Fruit fly (Drosophila melanogaster) whole organism, embryonic: Measurements from ENCODE around the gene Cpr66Cb.

Experiments
- Abd-B ChIP-seq: fragments of 200-800 bp; sonication (Bioruptor generic); optimal IDR thresholded peaks from 2 replicates; lab custom pipeline; 2018; ENCODE audit warnings: missing biosample characterization, mild to moderate bottlenecking, missing genetic modification characterization, moderate library complexity
- Ada2b ChIP-seq: fragments of 200-800 bp; sonication (Bioruptor generic); IDR thresholded peaks from 2 replicates; pipeline ENCODE4 v1.3.6; 2022; ENCODE audit warnings: missing biosample characterization, missing genetic modification characterization
- Atf6 ChIP-seq: fragments of 200-800 bp; sonication (Bioruptor generic); IDR thresholded peaks from 2 replicates; pipeline ENCODE4 v1.3.6; 2022; ENCODE audit warnings: missing biosample characterization, missing genetic modification characterization
- CG1024 ChIP-seq: fragments of 200-800 bp; sonication (Bioruptor generic); IDR thresholded peaks from 2 replicates; pipeline ENCODE4 v1.3.6; 2022; ENCODE audit warnings: missing biosample characterization, missing genetic modification characterization
- CG11456 ChIP-seq: fragments of 200-800 bp; sonication (Bioruptor generic); IDR thresholded peaks from 3 replicates; pipeline ENCODE4 v1.3.6; 2022; ENCODE audit warnings: missing biosample characterization, missing genetic modification characterization
- CG12769 ChIP-seq: fragments of 200-800 bp; sonication (Bioruptor generic); optimal IDR thresholded peaks from 2 replicates; lab custom pipeline; 2019; ENCODE audit warnings: missing biosample characterization, mild to moderate bottlenecking, missing genetic modification characterization, moderate library complexity
- CG14965 ChIP-seq: fragments of 200-800 bp; sonication (Bioruptor generic); optimal IDR thresholded peaks from 2 replicates; lab custom pipeline; 2016; ENCODE audit warnings: missing biosample characterization, missing genetic modification characterization, borderline replicate concordance
- CG15696 ChIP-seq: fragments of 200-800 bp; sonication (Bioruptor generic); optimal IDR thresholded peaks from 2 replicates; lab custom pipeline; 2019; ENCODE audit warnings: missing biosample characterization, mild to moderate bottlenecking, missing genetic modification characterization, moderate library complexity
- CG16779 ChIP-seq: fragments of 200-800 bp; sonication (Bioruptor generic); IDR thresholded peaks from 2 replicates; pipeline ENCODE4 v1.3.6; 2022; ENCODE audit warnings: missing biosample characterization, missing genetic modification characterization
- CG17568 ChIP-seq: fragments of 200-800 bp; sonication (Bioruptor generic); optimal IDR thresholded peaks from 2 replicates; lab custom pipeline; 2018; ENCODE audit warnings: missing biosample characterization, mild to moderate bottlenecking, missing genetic modification characterization, moderate library complexity
- CG1792 ChIP-seq: fragments of 200-800 bp; sonication (Bioruptor generic); optimal IDR thresholded peaks from 2 replicates; lab custom pipeline; 2016; ENCODE audit warnings: missing biosample characterization, missing genetic modification characterization
- CG1832 ChIP-seq: fragments of 200-800 bp; sonication (Bioruptor generic); optimal IDR thresholded peaks from 2 replicates; lab custom pipeline; 2017; ENCODE audit warnings: missing biosample characterization, mild to moderate bottlenecking, missing genetic modification characterization, inconsistent platforms
- CG30431 ChIP-seq: fragments of 200-800 bp; sonication (Bioruptor generic); optimal IDR thresholded peaks from 2 replicates; lab custom pipeline; 2017; ENCODE audit warnings: missing biosample characterization, missing genetic modification characterization
- CG3995 ChIP-seq: fragments of 200-800 bp; sonication (Bioruptor generic); optimal IDR thresholded peaks from 3 replicates; lab custom pipeline; 2016; ENCODE audit warnings: missing biosample characterization, missing genetic modification characterization
- CG6791 ChIP-seq: fragments of 200-800 bp; sonication (Bioruptor generic); IDR thresholded peaks from 3 replicates; pipeline ENCODE4 v1.3.6; 2022; ENCODE audit warnings: missing biosample characterization, missing genetic modification characterization; ENCODE audit not compliant: partially characterized antibody
- CG7786 ChIP-seq: fragments of 200-800 bp; sonication (Bioruptor generic); optimal IDR thresholded peaks from 2 replicates; lab custom pipeline; 2016; ENCODE audit warnings: missing biosample characterization, missing genetic modification characterization
- CG9817 ChIP-seq: fragments of 200-800 bp; sonication (Bioruptor generic); optimal IDR thresholded peaks from 2 replicates; lab custom pipeline; 2018; ENCODE audit warnings: missing biosample characterization, mild to moderate bottlenecking, missing genetic modification characterization, moderate library complexity
- CTCF ChIP-seq: fragments of 200-800 bp; sonication (Bioruptor generic); optimal IDR thresholded peaks from 2 replicates; lab custom pipeline; 2017; ENCODE audit warnings: missing biosample characterization, mild to moderate bottlenecking, missing genetic modification characterization, moderate library complexity
- Camta ChIP-seq: fragments of 200-800 bp; sonication (Bioruptor generic); optimal IDR thresholded peaks from 2 replicates; lab custom pipeline; 2016; ENCODE audit warnings: missing biosample characterization, missing genetic modification characterization
- Dp ChIP-seq: fragments of 200-800 bp; sonication (Bioruptor generic); optimal IDR thresholded peaks from 2 replicates; lab custom pipeline; 2018; ENCODE audit warnings: missing biosample characterization, mild to moderate bottlenecking, missing genetic modification characterization, moderate library complexity
- Eip74EF ChIP-seq, 2 experiments: fragments of 200-800 bp in 1 of 2; fragments of >200 bp in 1 of 2; sonication (Bioruptor generic) in 1 of 2; optimal IDR thresholded peaks; 2 replicates each; lab custom pipeline; 2017 to 2019; ENCODE audit warnings: missing biosample characterization in 2 of 2, missing genetic modification characterization in 2 of 2, mild to moderate bottlenecking in 1 of 2, moderate library complexity in 1 of 2
- H2.0 ChIP-seq: fragments of 200-800 bp; sonication (Bioruptor generic); IDR thresholded peaks from 2 replicates; pipeline ENCODE4 v1.3.6; 2022; ENCODE audit warnings: missing biosample characterization, missing genetic modification characterization
- Hr3 ChIP-seq: fragments of 200-800 bp; sonication (Bioruptor generic); optimal IDR thresholded peaks from 3 replicates; lab custom pipeline; 2016; ENCODE audit warnings: missing biosample characterization, missing genetic modification characterization
- Mrtf ChIP-seq: fragments of 200-800 bp; sonication (Bioruptor generic); IDR thresholded peaks from 3 replicates; pipeline ENCODE4 v1.3.6; 2022; ENCODE audit warnings: missing biosample characterization, missing genetic modification characterization
- Scr ChIP-seq: fragments of 200-800 bp; sonication (Bioruptor generic); IDR thresholded peaks from 2 replicates; pipeline ENCODE4 v1.3.6; 2022; ENCODE audit warnings: missing biosample characterization, missing genetic modification characterization; ENCODE audit not compliant: partially characterized antibody
- Six4 ChIP-seq: fragments of 200-800 bp; sonication (Bioruptor generic); optimal IDR thresholded peaks from 2 replicates; lab custom pipeline; 2016; ENCODE audit warnings: missing biosample characterization, missing genetic modification characterization
- Sox102F ChIP-seq: fragments of 200-800 bp; sonication (Bioruptor generic); optimal IDR thresholded peaks from 2 replicates; lab custom pipeline; 2018; ENCODE audit warnings: missing biosample characterization, mild to moderate bottlenecking, missing genetic modification characterization, moderate library complexity
- Sry-β ChIP-seq: fragments of 200-800 bp; sonication (Bioruptor generic); optimal IDR thresholded peaks from 2 replicates; lab custom pipeline; 2018; ENCODE audit warnings: missing biosample characterization, mild to moderate bottlenecking, missing genetic modification characterization, moderate library complexity
- Ssrp ChIP-seq: fragments of 200-800 bp; sonication (Bioruptor generic); optimal IDR thresholded peaks from 2 replicates; lab custom pipeline; 2018; ENCODE audit warnings: missing biosample characterization, mild to moderate bottlenecking, missing genetic modification characterization, moderate library complexity
- ap ChIP-seq: fragments of 200-800 bp; sonication (Bioruptor generic); IDR thresholded peaks from 2 replicates; pipeline ENCODE4 v1.3.6; 2022; ENCODE audit warnings: missing biosample characterization, missing genetic modification characterization
- bbx ChIP-seq: fragments of 200-800 bp; sonication (Bioruptor generic); IDR thresholded peaks from 2 replicates; pipeline ENCODE4 v1.3.6; 2022; ENCODE audit warnings: missing biosample characterization, missing genetic modification characterization; ENCODE audit not compliant: partially characterized antibody
- bigmax ChIP-seq: fragments of 200-800 bp; sonication (Bioruptor generic); optimal IDR thresholded peaks from 2 replicates; lab custom pipeline; 2018; ENCODE audit warnings: missing biosample characterization, mild to moderate bottlenecking, missing genetic modification characterization
- cg ChIP-seq: fragments of 200-800 bp; sonication (Bioruptor generic); optimal IDR thresholded peaks from 3 replicates; lab custom pipeline; 2019; ENCODE audit warnings: missing biosample characterization, mild to moderate bottlenecking, missing genetic modification characterization, moderate library complexity
- chif ChIP-seq, 2 experiments: fragments of 200-800 bp; sonication (Bioruptor generic); optimal IDR thresholded peaks; 3 replicates each; lab custom pipeline; 2016; ENCODE audit warnings: missing biosample characterization in 2 of 2, missing genetic modification characterization in 2 of 2
- dmrt11E ChIP-seq: fragments of 200-800 bp; sonication (Bioruptor generic); optimal IDR thresholded peaks from 3 replicates; lab custom pipeline; 2018; ENCODE audit warnings: missing biosample characterization, mild to moderate bottlenecking, missing genetic modification characterization, moderate library complexity
- ewg ChIP-seq: fragments of 200-800 bp; sonication (Bioruptor generic); optimal IDR thresholded peaks from 3 replicates; lab custom pipeline; 2017; ENCODE audit warnings: mild to moderate bottlenecking, missing biosample characterization, missing genetic modification reagents, missing genetic modification characterization
- fd102C ChIP-seq: fragments of 200-800 bp; sonication (Bioruptor generic); optimal IDR thresholded peaks from 2 replicates; lab custom pipeline; 2018; ENCODE audit warnings: missing biosample characterization, mild to moderate bottlenecking, missing genetic modification characterization, moderate library complexity
- gsb-n ChIP-seq: fragments of 200-800 bp; sonication (Bioruptor generic); optimal IDR thresholded peaks from 3 replicates; lab custom pipeline; 2018; ENCODE audit warnings: missing biosample characterization, mild to moderate bottlenecking, missing genetic modification characterization
- gt ChIP-seq: fragments of 200-800 bp; sonication (Bioruptor generic); IDR thresholded peaks from 2 replicates; pipeline ENCODE4 v1.3.6; 2022; ENCODE audit warnings: missing biosample characterization, missing genetic modification characterization
- her ChIP-seq: fragments of 200-800 bp; sonication (Bioruptor generic); optimal IDR thresholded peaks from 2 replicates; lab custom pipeline; 2016; ENCODE audit warnings: missing biosample characterization, missing genetic modification characterization
- lola ChIP-seq, 3 experiments: fragments of >200 bp in 2 of 3; fragments of 200-800 bp in 1 of 3; sonication (Bioruptor generic) in 1 of 3; optimal IDR thresholded peaks; 2 replicates each; lab custom pipeline; 2017 to 2019; ENCODE audit warnings: missing biosample characterization in 3 of 3, missing genetic modification characterization in 3 of 3, mild to moderate bottlenecking in 1 of 3, moderate library complexity in 1 of 3
- luna ChIP-seq: fragments of 200-800 bp; sonication (Bioruptor generic); optimal IDR thresholded peaks from 2 replicates; lab custom pipeline; 2016; ENCODE audit warnings: missing biosample characterization, missing genetic modification characterization
- maf-S ChIP-seq: fragments of 200-800 bp; sonication (Bioruptor generic); optimal IDR thresholded peaks from 2 replicates; lab custom pipeline; 2016; ENCODE audit warnings: missing biosample characterization, missing genetic modification characterization
- oc ChIP-seq: fragments of 200-800 bp; sonication (Bioruptor generic); optimal IDR thresholded peaks from 2 replicates; lab custom pipeline; 2018; ENCODE audit warnings: missing biosample characterization, mild to moderate bottlenecking, missing genetic modification characterization, moderate library complexity
- phol ChIP-seq: fragments of 200-800 bp; sonication (Bioruptor generic); optimal IDR thresholded peaks from 3 replicates; lab custom pipeline; 2018; ENCODE audit warnings: missing biosample characterization, mild to moderate bottlenecking, missing genetic modification characterization, moderate library complexity
- slou ChIP-seq: fragments of 200-800 bp; sonication (Bioruptor generic); optimal IDR thresholded peaks from 3 replicates; lab custom pipeline; 2016; ENCODE audit warnings: missing biosample characterization, missing genetic modification characterization
- stwl ChIP-seq: fragments of 200-800 bp; sonication (Bioruptor generic); optimal IDR thresholded peaks from 3 replicates; lab custom pipeline; 2018; ENCODE audit warnings: missing biosample characterization, mild to moderate bottlenecking, missing genetic modification characterization, moderate library complexity
- trh ChIP-seq: fragments of 200-800 bp; sonication (Bioruptor generic); optimal IDR thresholded peaks from 2 replicates; lab custom pipeline; 2016; ENCODE audit warnings: missing biosample characterization, missing genetic modification characterization
- vvl ChIP-seq: fragments of 200-800 bp; sonication (Bioruptor generic); IDR thresholded peaks from 2 replicates; pipeline ENCODE4 v1.3.6; 2022; ENCODE audit warnings: missing biosample characterization, missing genetic modification characterization
- z ChIP-seq: fragments of 200-800 bp; sonication (Bioruptor generic); IDR thresholded peaks from 3 replicates; pipeline ENCODE4 v1.3.6; 2022; ENCODE audit warnings: missing biosample characterization, missing genetic modification characterization
- zfh2 ChIP-seq: fragments of 200-800 bp; sonication (Bioruptor generic); optimal IDR thresholded peaks from 2 replicates; lab custom pipeline; 2016; ENCODE audit warnings: missing biosample characterization, missing genetic modification characterization

Cpr66Cb gene

DNA sequence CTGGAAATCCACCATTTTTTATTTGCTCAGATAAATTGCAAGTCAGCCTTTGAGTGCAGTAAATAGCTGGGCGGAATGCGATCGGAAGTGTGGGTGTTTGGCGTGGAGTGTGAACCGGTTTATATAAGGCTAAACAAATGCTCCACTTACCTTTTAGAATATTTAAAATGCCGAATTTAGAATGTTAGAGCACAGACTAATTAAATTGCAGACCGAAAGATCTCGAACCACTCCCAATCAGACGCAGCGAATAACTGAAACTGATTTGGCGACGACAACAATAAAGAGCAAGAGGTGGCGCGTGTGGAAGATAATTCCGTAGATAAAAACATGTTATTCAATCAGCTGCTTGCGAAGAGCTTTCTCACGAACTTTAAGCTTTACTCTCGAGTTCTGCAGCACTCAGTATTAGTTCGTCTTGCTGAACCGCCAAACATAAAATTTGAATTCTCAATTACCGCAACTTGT, 24.2 kb downstream of the Cpr66Cb start, which contains the start of gene Idh (continued):
- TF ChIP-seq oc (no peak), gsb-n (peak; percentile 20), Abd-B (peak; percentile 13), Sry-β (GFP tag; lab: Kevin White, UChicago) (no peak), trh (GFP tag; lab: Kevin White, UChicago) (no peak), Sox102F (GFP tag; lab: Kevin White, UChicago) (peak; percentile 30), chif (GFP tag; optimal IDR thresholded peaks at IDR 0.05; lab: Kevin White, UChicago) (no peak), CG1832 (no peak), stwl (no peak), zfh2 (GFP tag; lab: Kevin White, UChicago) (no peak), Ssrp (tag; lab: Kevin White, UChicago) (no peak), CTCF (no peak), CG30431 (GFP tag; lab: Kevin White, UChicago) (no peak), CG1024 (GFP tag; lab: Robert Waterston, UW) (no peak), fd102C (GFP tag; lab: Kevin White, UChicago) (no peak), CG6791 (GFP tag; lab: Robert Waterston, UW) (0 out of 3 replicates have a peak, but pooled peaks have one; percentile 31), maf-S (no peak), ewg (GFP tag; lab: Kevin White, UChicago) (no peak), Hr3 (GFP tag; lab: Kevin White, UChicago) (no peak), Six4 (no peak), cg (no peak), H2.0 (GFP tag; lab: Robert Waterston, UW) (no peak), CG16779 (GFP tag; lab: Robert Waterston, UW) (no peak), CG14965 (GFP tag; lab: Kevin White, UChicago) (no peak), vvl (GFP tag; lab: Robert Waterston, UW) (peak; percentile 52; the same call in 1 of the 2 replicates), CG9817 (tag; lab: Kevin White, UChicago) (no peak), CG15696 (tag; lab: Kevin White, UChicago) (no peak), gt (no peak), Scr (no peak), CG11456 (GFP tag; lab: Robert Waterston, UW) (no peak), Mrtf (GFP tag; lab: Robert Waterston, UW) (no peak), CG7786 (GFP tag; lab: Kevin White, UChicago) (no peak), z (GFP tag; lab: Robert Waterston, UW) (no peak), Camta (no peak), CG12769 (no peak), dmrt11E (tag; lab: Kevin White, UChicago) (no peak), phol (tag; lab: Kevin White, UChicago) (no peak), her (GFP tag; lab: Kevin White, UChicago) (no peak), Eip74EF (GFP tag; optimal IDR thresholded peaks at IDR 0.05; lab: Kevin White, UChicago) (peak in 1 of 2 experiments; percentile 27), CG3995 (GFP tag; lab: Kevin White, UChicago) (no peak), Atf6 (GFP tag; lab: Robert Waterston, UW) (peak; percentile 47; the same call in 1 of the 2 replicates), bbx (GFP tag; lab: Robert Waterston, UW) (peak; percentile 65), luna (GFP tag; lab: Kevin White, UChicago) (no peak), slou (GFP tag; lab: Kevin White, UChicago) (no peak), bigmax (GFP tag; lab: Kevin White, UChicago) (no peak), Dp (GFP tag; lab: Kevin White, UChicago) (peak; percentile 99), lola (GFP tag; optimal IDR thresholded peaks at IDR 0.05; lab: Kevin White, UChicago) (no peak), Ada2b (no peak), CG1792 (GFP tag; lab: Kevin White, UChicago) (no peak), ap (GFP tag; lab: Robert Waterston, UW) (no peak), CG17568 (peak; percentile 35)
